Worm (Caenorhabditis elegans) whole organism, mixed stage, embryonic: ENCODE measurements around the gene rars-1.

Source experiments
- cnd-1 ChIP-seq: fragments of 200-800 bp; sonication (Bioruptor generic); optimal IDR thresholded peaks from 2 replicates; lab custom pipeline; 2018; ENCODE audit warnings: mild to moderate bottlenecking, missing genetic modification characterization, missing compliant biosample characterization
- elt-1 ChIP-seq: sonication (generic microtip); optimal IDR thresholded peaks from 2 replicates; lab custom pipeline; 2017; ENCODE audit warnings: missing genetic modification characterization, mild to moderate bottlenecking, missing compliant biosample characterization, antibody characterized with exemption, moderate library complexity, borderline replicate concordance; ENCODE audit not compliant: insufficient read depth
- nhr-237 ChIP-seq: fragments of 150-350 bp; optimal IDR thresholded peaks from 2 replicates; lab custom pipeline; 2014; ENCODE audit warnings: missing biosample characterization, missing genetic modification characterization
- snpc-4 ChIP-seq: fragments of 150-350 bp; optimal IDR thresholded peaks from 2 replicates; lab custom pipeline; 2014; ENCODE audit warnings: missing biosample characterization, missing genetic modification characterization
- unc-62 ChIP-seq: fragments of 150-350 bp; optimal IDR thresholded peaks from 2 replicates; lab custom pipeline; 2014; ENCODE audit warnings: missing biosample characterization, missing genetic modification reagents, missing genetic modification characterization

DNA sequence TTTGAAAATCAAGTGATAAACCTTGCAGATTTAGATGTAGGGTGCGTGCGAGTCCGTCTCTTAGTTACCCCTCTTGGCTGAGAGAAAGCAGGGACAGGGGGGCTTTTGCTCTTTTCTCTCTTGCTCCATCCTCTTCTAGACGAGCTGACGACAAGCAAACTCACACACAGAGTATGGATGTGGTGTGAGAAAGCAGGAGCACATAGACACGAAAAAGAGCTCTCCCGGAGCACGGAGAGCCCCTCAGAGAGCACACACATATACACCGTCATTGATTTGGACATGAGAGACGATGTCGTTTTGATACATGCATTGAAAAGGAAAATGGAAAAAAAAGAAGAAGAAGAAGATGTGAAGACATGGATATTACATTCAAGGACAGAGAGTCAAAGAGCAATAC is 41.3 kb downstream of the rars-1 start:
- TF ChIP-seq snpc-4 = no peak
- TF ChIP-seq elt-1 (tag; lab: Kevin White, UChicago) = no peak
- TF ChIP-seq unc-62 (GFP tag; lab: Kevin White, UChicago) = no peak
- TF ChIP-seq cnd-1 (tag; lab: Kevin White, UChicago) = no peak
- TF ChIP-seq nhr-237 (tag; lab: Kevin White, UChicago) = no peak
